5 fruit fly cellular contexts compared by ENCODE assay signal in the genomic region with DNA sequence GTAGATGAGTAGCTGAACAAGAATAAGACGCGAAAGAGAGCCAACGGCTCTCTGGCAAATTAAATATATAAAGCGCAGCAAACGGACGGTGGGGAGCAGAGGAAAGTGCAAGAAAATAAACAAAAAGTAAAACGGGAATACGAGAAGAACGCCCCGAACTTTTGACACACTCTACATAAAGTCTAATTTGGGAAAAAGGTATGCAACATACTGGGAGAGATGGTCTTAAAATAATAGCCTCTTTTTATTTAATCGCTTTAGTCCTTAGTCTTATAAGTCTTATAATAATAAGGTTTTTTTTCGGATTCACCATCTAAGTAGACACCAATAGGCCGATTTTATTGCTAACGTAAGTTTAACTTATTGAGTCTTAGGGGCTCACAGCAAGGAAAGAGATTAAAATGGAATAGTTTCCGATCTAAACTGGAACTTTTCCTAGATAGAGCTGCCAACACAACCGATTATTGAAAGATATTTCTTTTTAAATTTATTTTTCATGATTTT.
TF ChIP-seq lines count a peak whose summit lies in the region.

No protein-coding gene starts in this region.

- TF ChIP-seq CTCF in whole organism, embryonic (GFP tag; optimal IDR thresholded peaks at IDR 0.05; lab: Kevin White, UChicago) = no peak

TF ChIP-seq in whole organism, adult, 20 proteins besides CTCF, POLR2A, EP300 and RAD21:
- no peak for TF ChIP-seq toe (GFP tag; optimal IDR thresholded peaks at IDR 0.05; lab: Kevin White, UChicago)
- TF ChIP-seq tj (GFP tag; optimal IDR thresholded peaks at IDR 0.05; lab: Kevin White, UChicago) = peak; percentile 13

TF ChIP-seq in whole organism, embryonic, 481 proteins besides CTCF, POLR2A, EP300 and RAD21 (continues in another document):
- TF ChIP-seq chinmo (GFP tag; IDR thresholded peaks at IDR 0.05; lab: Robert Waterston, UW; ENCODE audit: partially characterized antibody) (0 out of 4 replicates have a peak, but pooled peaks have one; percentile 7), CG17186 (GFP tag; optimal IDR thresholded peaks at IDR 0.05; lab: Kevin White, UChicago) (no peak), Hr51 (GFP tag; optimal IDR thresholded peaks at IDR 0.05; lab: Kevin White, UChicago) (no peak), Trl (optimal IDR thresholded peaks at IDR 0.05; lab: Kevin White, UChicago) (peak in 1 of 2 experiments; percentile 11), Trl (GFP tag; optimal IDR thresholded peaks at IDR 0.05; lab: Kevin White, UChicago) (no peak), gro (GFP tag; optimal IDR thresholded peaks at IDR 0.05; lab: Kevin White, UChicago) (no peak), gsb-n (tag; optimal IDR thresholded peaks at IDR 0.05; lab: Kevin White, UChicago) (no peak), nom (GFP tag; optimal IDR thresholded peaks at IDR 0.05; lab: Kevin White, UChicago) (peak; percentile 36), D19A (tag; optimal IDR thresholded peaks at IDR 0.05; lab: Kevin White, UChicago) (peak; percentile 53), crol (GFP tag; IDR thresholded peaks at IDR 0.05; lab: Robert Waterston, UW) (peak; percentile 42), CG12942 (GFP tag; optimal IDR thresholded peaks at IDR 0.05; lab: Kevin White, UChicago) (no peak), ERR (GFP tag; optimal IDR thresholded peaks at IDR 0.05; lab: Kevin White, UChicago) (no peak), BtbVII (GFP tag; optimal IDR thresholded peaks at IDR 0.05; lab: Kevin White, UChicago) (no peak), Doc2 (GFP tag; IDR thresholded peaks at IDR 0.05; lab: Robert Waterston, UW) (no peak), grau (tag; optimal IDR thresholded peaks at IDR 0.05; lab: Kevin White, UChicago) (no peak), bowl (GFP tag; IDR thresholded peaks at IDR 0.05; lab: Robert Waterston, UW) (no peak), sens (GFP tag; lab: Kevin White, UChicago) (peak; percentile 33), CG18599 (GFP tag; optimal IDR thresholded peaks at IDR 0.05; lab: Kevin White, UChicago) (no peak), Hr78 (GFP tag; optimal IDR thresholded peaks at IDR 0.05; lab: Kevin White, UChicago) (no peak), wdn (GFP tag; IDR thresholded peaks at IDR 0.05; lab: Robert Waterston, UW) (no peak), CG33557 (GFP tag; optimal IDR thresholded peaks at IDR 0.05; lab: Kevin White, UChicago) (no peak)

TF ChIP-seq in whole organism, prepupa, 60 proteins besides CTCF, POLR2A, EP300 and RAD21 (continues in another document):
- TF ChIP-seq CG8119 (GFP tag; IDR thresholded peaks at IDR 0.05; lab: Robert Waterston, UW) (0 out of 3 replicates have a peak, but pooled peaks have one; percentile 25), CG31627 (GFP tag; optimal IDR thresholded peaks at IDR 0.05; lab: Kevin White, UChicago) (peak; percentile 17), salr (GFP tag; optimal IDR thresholded peaks at IDR 0.05; lab: Kevin White, UChicago) (peak in 1 of 2 experiments; percentile 68), CG10669 (GFP tag; optimal IDR thresholded peaks at IDR 0.05; lab: Kevin White, UChicago) (peak; percentile 36), acj6 (GFP tag; optimal IDR thresholded peaks at IDR 0.05; lab: Kevin White, UChicago) (peak; percentile 46), CG6276 (GFP tag; optimal IDR thresholded peaks at IDR 0.05; lab: Kevin White, UChicago) (peak; percentile 28), Met (GFP tag; optimal IDR thresholded peaks at IDR 0.05; lab: Kevin White, UChicago) (peak; percentile 25), CG9139 (GFP tag; optimal IDR thresholded peaks at IDR 0.05; lab: Kevin White, UChicago) (peak; percentile 14), CG34406 (GFP tag; optimal IDR thresholded peaks at IDR 0.05; lab: Kevin White, UChicago) (peak; percentile 24), fkh (GFP tag; optimal IDR thresholded peaks at IDR 0.05; lab: Kevin White, UChicago) (no peak), Gug (GFP tag; IDR thresholded peaks at IDR 0.05; lab: Robert Waterston, UW) (peak; percentile 14; the same call in 1 of the 2 replicates), esn (GFP tag; optimal IDR thresholded peaks at IDR 0.05; lab: Kevin White, UChicago) (peak; percentile 59), CG8319 (GFP tag; optimal IDR thresholded peaks at IDR 0.05; lab: Kevin White, UChicago) (no peak), topi (GFP tag; optimal IDR thresholded peaks at IDR 0.05; lab: Kevin White, UChicago) (peak; percentile 42), CG6808 (GFP tag; optimal IDR thresholded peaks at IDR 0.05; lab: Kevin White, UChicago) (peak; percentile 56), fd85E (GFP tag; optimal IDR thresholded peaks at IDR 0.05; lab: Kevin White, UChicago) (no peak), Sox14 (GFP tag; optimal IDR thresholded peaks at IDR 0.05; lab: Kevin White, UChicago) (peak; percentile 42), vri (GFP tag; optimal IDR thresholded peaks at IDR 0.05; lab: Kevin White, UChicago) (no peak), CG3032 (tag; optimal IDR thresholded peaks at IDR 0.05; lab: Kevin White, UChicago) (peak; percentile 62), fd59A (GFP tag; optimal IDR thresholded peaks at IDR 0.05; lab: Kevin White, UChicago) (peak; percentile 66), Eip78C (GFP tag; lab: Kevin White, UChicago) (peak; percentile 91)

TF ChIP-seq in whole organism, pupa, 21 proteins besides CTCF, POLR2A, EP300 and RAD21:
- TF ChIP-seq CG13204 (GFP tag; optimal IDR thresholded peaks at IDR 0.05; lab: Kevin White, UChicago) (peak; percentile 15), CG8159 (tag; optimal IDR thresholded peaks at IDR 0.05; lab: Kevin White, UChicago) (peak; percentile 69), Ets98B (GFP tag; IDR thresholded peaks at IDR 0.05; lab: Robert Waterston, UW) (peak; percentile 40; the same call in 1 of the 2 replicates), Pif1A (GFP tag; optimal IDR thresholded peaks at IDR 0.05; lab: Kevin White, UChicago) (peak; percentile 28), EcR (GFP tag; optimal IDR thresholded peaks at IDR 0.05; lab: Kevin White, UChicago) (no peak), CG9948 (tag; optimal IDR thresholded peaks at IDR 0.05; lab: Kevin White, UChicago) (peak; percentile 66), rn (GFP tag; IDR thresholded peaks at IDR 0.05; lab: Robert Waterston, UW) (0 out of 2 replicates have a peak, but pooled peaks have one; percentile 12), CG15710 (tag; optimal IDR thresholded peaks at IDR 0.05; lab: Kevin White, UChicago) (peak; percentile 53), Pif1B (GFP tag; optimal IDR thresholded peaks at IDR 0.05; lab: Kevin White, UChicago) (no peak), D1 (tag; optimal IDR thresholded peaks at IDR 0.05; lab: Kevin White, UChicago) (no peak), CG10348 (GFP tag; IDR thresholded peaks at IDR 0.05; lab: Robert Waterston, UW) (no peak), gl (tag; optimal IDR thresholded peaks at IDR 0.05; lab: Kevin White, UChicago) (peak; percentile 30), CG4496 (GFP tag; IDR thresholded peaks at IDR 0.05; lab: Robert Waterston, UW) (peak; percentile 74), CG34367 (tag; optimal IDR thresholded peaks at IDR 0.05; lab: Kevin White, UChicago) (peak; percentile 50), Snoo (tag; optimal IDR thresholded peaks at IDR 0.05; lab: Kevin White, UChicago) (no peak), fd96Ca (GFP tag; IDR thresholded peaks at IDR 0.05; lab: Robert Waterston, UW) (peak; percentile 63; the same call in 1 of the 3 replicates), CG32121 (GFP tag; IDR thresholded peaks at IDR 0.05; lab: Robert Waterston, UW) (peak; percentile 48; the same call in 1 of the 2 replicates), CG12605 (GFP tag; IDR thresholded peaks at IDR 0.05; lab: Robert Waterston, UW) (peak; percentile 41; the same call in 1 of the 2 replicates), CG17806 (tag; optimal IDR thresholded peaks at IDR 0.05; lab: Kevin White, UChicago) (peak; percentile 48), CG14655 (GFP tag; optimal IDR thresholded peaks at IDR 0.05; lab: Kevin White, UChicago) (peak; percentile 75), CG8301 (tag; optimal IDR thresholded peaks at IDR 0.05; lab: Kevin White, UChicago) (peak; percentile 52)

TF ChIP-seq in whole organism, wandering third instar larva, 38 proteins besides CTCF, POLR2A, EP300 and RAD21:
- TF ChIP-seq Jra (GFP tag; optimal IDR thresholded peaks at IDR 0.05; lab: Kevin White, UChicago) (no peak), rgr (GFP tag; optimal IDR thresholded peaks at IDR 0.05; lab: Kevin White, UChicago) (peak; percentile 13), psq (GFP tag; optimal IDR thresholded peaks at IDR 0.05; lab: Kevin White, UChicago) (peak; percentile 54), jim (GFP tag; optimal IDR thresholded peaks at IDR 0.05; lab: Kevin White, UChicago) (peak; percentile 92), foxo (GFP tag; optimal IDR thresholded peaks at IDR 0.05; lab: Kevin White, UChicago) (peak in 1 of 2 experiments; percentile 10), woc (GFP tag; optimal IDR thresholded peaks at IDR 0.05; lab: Kevin White, UChicago) (peak; percentile 37), h (GFP tag; optimal IDR thresholded peaks at IDR 0.05; lab: Kevin White, UChicago) (peak; percentile 30), ey (GFP tag; optimal IDR thresholded peaks at IDR 0.05; lab: Kevin White, UChicago) (no peak), fru (GFP tag; optimal IDR thresholded peaks at IDR 0.05; lab: Kevin White, UChicago) (peak; percentile 11)
TF ChIP-seq in whole organism, wandering third instar larva: peak in this region for 7.
